Worm (Caenorhabditis elegans): ENCODE measurements around the gene grd-4.
"Not testable (repeated sequence)": the region's sequence is repeated elsewhere in the genome, so short reads cannot be mapped to it uniquely, and the experiment has no call there.

Gene grd-4

ce11 chrX:8523000-8523399 lies 22.0 kb downstream of the grd-4 start:
- no peak for TF ChIP-seq lin-32 (GFP tag; optimal IDR thresholded peaks at IDR 0.05)
- TF ChIP-seq bed-3 (GFP tag; optimal IDR thresholded peaks at IDR 0.05), result no peak

ce11 chrX:8527950-8528349 lies 26.9 kb downstream of the grd-4 start, which contains the start of gene flp-5:
Gene flp-5 (plus strand): TSS chrX:8528250.
- TF ChIP-seq nhr-28 (tag; optimal IDR thresholded peaks at IDR 0.05) (no peak), M03D4.4 (tag; optimal IDR thresholded peaks at IDR 0.05) (no peak), nhr-237 (tag; optimal IDR thresholded peaks at IDR 0.05) (no peak), zip-8 (tag; optimal IDR thresholded peaks at IDR 0.05) (no peak), snpc-4 (tag; optimal IDR thresholded peaks at IDR 0.05) (no peak), ces-1 (GFP tag; optimal IDR thresholded peaks at IDR 0.05) (no peak), lin-13 (tag; optimal IDR thresholded peaks at IDR 0.05) (no peak), hlh-1 (tag; optimal IDR thresholded peaks at IDR 0.05) (no peak), sptf-1 (tag; optimal IDR thresholded peaks at IDR 0.05) (no peak), lin-32 (GFP tag; optimal IDR thresholded peaks at IDR 0.05) (no peak), unc-62 (GFP tag; optimal IDR thresholded peaks at IDR 0.05) (no peak), elt-3 (tag; optimal IDR thresholded peaks at IDR 0.05) (no peak), bed-3 (GFP tag; optimal IDR thresholded peaks at IDR 0.05) (no peak), ceh-43 (GFP tag; optimal IDR thresholded peaks at IDR 0.05) (no peak), nhr-76 (tag; optimal IDR thresholded peaks at IDR 0.05) (no peak)

- TF ChIP-seq drap-1 (GFP tag; optimal IDR thresholded peaks at IDR 0.05); M03D4.4 (tag; optimal IDR thresholded peaks at IDR 0.05); lin-13 (tag; optimal IDR thresholded peaks at IDR 0.05): not testable (repeated sequence)
These were observed 34.0 kb downstream of the grd-4 start, which contains the start of gene nspc-1 for ce11 chrX:8535006-8535405. Gene nspc-1 (minus strand): TSS chrX:8535106.

- TF ChIP-seq sptf-1 (tag; optimal IDR thresholded peaks at IDR 0.05) (no peak), ces-1 (GFP tag; optimal IDR thresholded peaks at IDR 0.05) (no peak), lin-32 (GFP tag; optimal IDR thresholded peaks at IDR 0.05) (no peak), nhr-28 (tag; optimal IDR thresholded peaks at IDR 0.05) (no peak), cnd-1 (tag; optimal IDR thresholded peaks at IDR 0.05) (no peak), sem-2 (GFP tag; optimal IDR thresholded peaks at IDR 0.05) (no peak)
These were observed 35.8 kb downstream of the grd-4 start, which contains the start of gene nspc-3 for ce11 chrX:8536791-8537190. Gene nspc-3 (plus strand): TSS chrX:8537091.

ce11 chrX:8538262-8538776 lies 37.3 kb downstream of the grd-4 start, which contains the start of the genes nspc-4 and nspc-5:
Gene nspc-4 (minus strand): TSS chrX:8538362.
Gene nspc-5 (plus strand): TSS chrX:8538726.
- not testable (repeated sequence) for TF ChIP-seq drap-1 (GFP tag; optimal IDR thresholded peaks at IDR 0.05); lsy-2 (tag; optimal IDR thresholded peaks at IDR 0.05); ceh-39 (tag; optimal IDR thresholded peaks at IDR 0.05)

ce11 chrX:8541562-8541961 lies 40.5 kb downstream of the grd-4 start, which contains the start of gene nspc-7:
Gene nspc-7 (plus strand): TSS chrX:8541862.
- TF ChIP-seq lin-32 (GFP tag; optimal IDR thresholded peaks at IDR 0.05); nhr-28 (tag; optimal IDR thresholded peaks at IDR 0.05); nhr-76 (tag; optimal IDR thresholded peaks at IDR 0.05): not testable (repeated sequence)

- TF ChIP-seq nhr-76 (tag; optimal IDR thresholded peaks at IDR 0.05), result no peak
- TF ChIP-seq tbx-8 (GFP tag; optimal IDR thresholded peaks at IDR 0.05), result no peak
- peak; percentile 2 for TF ChIP-seq ceh-39 (tag; optimal IDR thresholded peaks at IDR 0.05)
- TF ChIP-seq unc-120 (tag; optimal IDR thresholded peaks at IDR 0.05; ENCODE audit: poor library complexity, severe bottlenecking), result peak; percentile 50
- no peak for TF ChIP-seq unc-62 (GFP tag; optimal IDR thresholded peaks at IDR 0.05)
- TF ChIP-seq mep-1 (tag; optimal IDR thresholded peaks at IDR 0.05), result peak; percentile 74
- peak; percentile 53 for TF ChIP-seq nhr-237 (tag; optimal IDR thresholded peaks at IDR 0.05)
- peak; percentile 37 for TF ChIP-seq drap-1 (GFP tag; optimal IDR thresholded peaks at IDR 0.05)
- peak; percentile 71 for TF ChIP-seq lin-13 (tag; optimal IDR thresholded peaks at IDR 0.05)
- peak; percentile 54 for TF ChIP-seq hlh-1 (tag; optimal IDR thresholded peaks at IDR 0.05)
- no peak for TF ChIP-seq bed-3 (GFP tag; optimal IDR thresholded peaks at IDR 0.05)
- TF ChIP-seq cnd-1 (tag; optimal IDR thresholded peaks at IDR 0.05), result peak; percentile 6
- TF ChIP-seq pha-4 (tag; optimal IDR thresholded peaks at IDR 0.05), result peak; percentile 54
- no peak for TF ChIP-seq M03D4.4 (tag; optimal IDR thresholded peaks at IDR 0.05)
- TF ChIP-seq blmp-1 (tag; optimal IDR thresholded peaks at IDR 0.05), result no peak
- no peak for TF ChIP-seq elt-3 (tag; optimal IDR thresholded peaks at IDR 0.05)
- no peak for TF ChIP-seq zip-8 (tag; optimal IDR thresholded peaks at IDR 0.05)
- TF ChIP-seq nhr-2 (tag; optimal IDR thresholded peaks at IDR 0.05), result no peak
- TF ChIP-seq sem-2 (GFP tag; optimal IDR thresholded peaks at IDR 0.05), result no peak
These were observed 45.0 kb downstream of the grd-4 start, which contains the start of gene sdha-1 for ce11 chrX:8545971-8546442. Gene sdha-1 (minus strand): TSS chrX:8546021.

Data from whole organism, mixed stage, embryonic.